Fruit fly (Drosophila melanogaster): Measurements from ENCODE around the gene Qsox4.

Qsox4 gene

dm6 chr3R:23679911-23680336, 22.6 kb upstream of the Qsox4 start, which contains the start of gene eIF3d1 (continued):
- TF ChIP-seq CG18011 (GFP tag; optimal IDR thresholded peaks at IDR 0.05) (no peak), CG7786 (GFP tag; optimal IDR thresholded peaks at IDR 0.05) (no peak), Lim3 (GFP tag; IDR thresholded peaks at IDR 0.05) (no peak), HmgZ (tag; optimal IDR thresholded peaks at IDR 0.05) (peak; percentile 44), otp (GFP tag; IDR thresholded peaks at IDR 0.05) (no peak), yki (optimal IDR thresholded peaks at IDR 0.05) (no peak), CG11695 (GFP tag; IDR thresholded peaks at IDR 0.05) (no peak), CG42726 (GFP tag; IDR thresholded peaks at IDR 0.05; ENCODE audit: partially characterized antibody) (peak; percentile 5; the same call in 1 of the 2 replicates), CG4820 (GFP tag; optimal IDR thresholded peaks at IDR 0.05) (no peak), sqz (GFP tag; optimal IDR thresholded peaks at IDR 0.05) (no peak), ewg (GFP tag; optimal IDR thresholded peaks at IDR 0.05) (peak; percentile 9), CG7839 (tag; optimal IDR thresholded peaks at IDR 0.05) (no peak), CG3407 (GFP tag; optimal IDR thresholded peaks at IDR 0.05) (no peak), CG13775 (GFP tag; optimal IDR thresholded peaks at IDR 0.05) (no peak), Hey (tag; optimal IDR thresholded peaks at IDR 0.05) (no peak), gcm (GFP tag; optimal IDR thresholded peaks at IDR 0.05) (no peak), CG4617 (GFP tag; optimal IDR thresholded peaks at IDR 0.05; ENCODE audit: borderline replicate concordance) (peak; percentile 89), Oaz (GFP tag; IDR thresholded peaks at IDR 0.05) (no peak), Scr (GFP tag; IDR thresholded peaks at IDR 0.05; ENCODE audit: partially characterized antibody) (peak; percentile 25), HmgD (GFP tag; optimal IDR thresholded peaks at IDR 0.05) (no peak), nmo (GFP tag; optimal IDR thresholded peaks at IDR 0.05) (peak; percentile 46), hbn (GFP tag; IDR thresholded peaks at IDR 0.05; ENCODE audit: partially characterized antibody) (no peak), onecut (GFP tag; IDR thresholded peaks at IDR 0.05) (no peak), CG17328 (GFP tag; IDR thresholded peaks at IDR 0.05) (no peak), Side (GFP tag; optimal IDR thresholded peaks at IDR 0.05) (no peak), zen2 (GFP tag; IDR thresholded peaks at IDR 0.05; ENCODE audit: partially characterized antibody) (no peak), CG12391 (tag; optimal IDR thresholded peaks at IDR 0.05) (peak; percentile 38), en (GFP tag; optimal IDR thresholded peaks at IDR 0.05) (no peak), CG10959 (GFP tag; IDR thresholded peaks at IDR 0.05) (no peak), abd-A (tag; optimal IDR thresholded peaks at IDR 0.05) (no peak), Neu2 (GFP tag; optimal IDR thresholded peaks at IDR 0.05; ENCODE audit: borderline replicate concordance) (no peak), CG15073 (GFP tag; optimal IDR thresholded peaks at IDR 0.05) (no peak), sima (GFP tag; optimal IDR thresholded peaks at IDR 0.05) (no peak), CG11560 (tag; IDR thresholded peaks at IDR 0.05) (peak; percentile 46; the same call in 1 of the 3 replicates), CG18262 (tag; optimal IDR thresholded peaks at IDR 0.05) (no peak), bbx (GFP tag; IDR thresholded peaks at IDR 0.05; ENCODE audit: partially characterized antibody) (no peak), Asciz (GFP tag; optimal IDR thresholded peaks at IDR 0.05) (no peak), BtbVII (GFP tag; optimal IDR thresholded peaks at IDR 0.05) (no peak), wor (GFP tag; IDR thresholded peaks at IDR 0.05) (no peak), hkb (optimal IDR thresholded peaks at IDR 0.05) (no peak), hkb (GFP tag; IDR thresholded peaks at IDR 0.05) (no peak), ham (GFP tag; IDR thresholded peaks at IDR 0.05) (no peak), Doc3 (GFP tag; IDR thresholded peaks at IDR 0.05; ENCODE audit: partially characterized antibody) (no peak), CG2129 (GFP tag; IDR thresholded peaks at IDR 0.05; ENCODE audit: partially characterized antibody) (no peak), CG12299 (tag; optimal IDR thresholded peaks at IDR 0.05) (no peak), ash1 (GFP tag; optimal IDR thresholded peaks at IDR 0.05) (no peak), ato (GFP tag; IDR thresholded peaks at IDR 0.05; ENCODE audit: partially characterized antibody) (no peak), Xbp1 (GFP tag; optimal IDR thresholded peaks at IDR 0.05) (peak; percentile 55), pum (GFP tag; optimal IDR thresholded peaks at IDR 0.05) (peak; percentile 26), unpg (GFP tag; optimal IDR thresholded peaks at IDR 0.05) (no peak), CG3847 (GFP tag; IDR thresholded peaks at IDR 0.05) (peak; percentile 88)

All from whole organism, embryonic.